Comparison of ENCODE assay signal across 1 fruit fly cellular context in the genomic region with DNA sequence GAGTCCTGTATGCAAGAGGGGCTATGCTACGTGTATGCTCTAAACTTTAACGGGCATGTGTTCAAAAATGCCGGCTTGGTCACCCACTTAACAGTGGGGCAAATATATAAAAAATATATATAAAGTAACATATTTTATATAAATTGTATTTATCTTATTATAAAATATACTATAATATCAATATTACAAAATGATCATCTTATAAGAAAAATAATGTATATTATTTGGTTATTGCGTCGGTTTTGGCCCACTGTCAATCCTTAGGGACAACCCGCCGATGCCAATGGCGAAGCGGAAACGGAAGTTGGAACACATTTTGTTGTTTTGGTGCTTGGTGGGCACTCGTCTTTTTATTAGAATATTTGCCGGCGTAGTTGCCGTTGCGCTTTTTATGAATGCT.
TF ChIP-seq lines count a peak whose summit lies in the region.

No protein-coding gene starts in this region.

TF ChIP-seq in whole organism, embryonic, 481 proteins besides CTCF, POLR2A, EP300 and RAD21 (continued from another document and continues in another):
- TF ChIP-seq odd (GFP tag; optimal IDR thresholded peaks at IDR 0.05; lab: Kevin White, UChicago) (no peak), zen (tag; optimal IDR thresholded peaks at IDR 0.05; lab: Kevin White, UChicago) (peak; percentile 26), CG14710 (tag; optimal IDR thresholded peaks at IDR 0.05; lab: Kevin White, UChicago) (peak; percentile 44), twi (tag; optimal IDR thresholded peaks at IDR 0.05; lab: Kevin White, UChicago) (no peak), CG17612 (GFP tag; IDR thresholded peaks at IDR 0.05; lab: Robert Waterston, UW) (no peak), sim (GFP tag; IDR thresholded peaks at IDR 0.05; lab: Robert Waterston, UW) (no peak), CG12155 (GFP tag; optimal IDR thresholded peaks at IDR 0.05; lab: Kevin White, UChicago) (no peak), en (GFP tag; optimal IDR thresholded peaks at IDR 0.05; lab: Kevin White, UChicago) (no peak), CG7839 (tag; optimal IDR thresholded peaks at IDR 0.05; lab: Kevin White, UChicago) (peak; percentile 52), Tbp (GFP tag; optimal IDR thresholded peaks at IDR 0.05; lab: Kevin White, UChicago) (no peak), bab2 (GFP tag; optimal IDR thresholded peaks at IDR 0.05; lab: Kevin White, UChicago) (no peak), Nf-YB (GFP tag; optimal IDR thresholded peaks at IDR 0.05; lab: Kevin White, UChicago) (peak; percentile 22), gem (tag; optimal IDR thresholded peaks at IDR 0.05; lab: Kevin White, UChicago) (peak; percentile 70), CG11695 (GFP tag; IDR thresholded peaks at IDR 0.05; lab: Robert Waterston, UW) (peak; percentile 46; the same call in 1 of the 3 replicates), CG18011 (GFP tag; optimal IDR thresholded peaks at IDR 0.05; lab: Kevin White, UChicago) (no peak), CG8765 (GFP tag; IDR thresholded peaks at IDR 0.05; lab: Robert Waterston, UW) (no peak), CG3995 (GFP tag; optimal IDR thresholded peaks at IDR 0.05; lab: Kevin White, UChicago) (no peak), corto (GFP tag; optimal IDR thresholded peaks at IDR 0.05; lab: Kevin White, UChicago) (no peak), CG1529 (GFP tag; optimal IDR thresholded peaks at IDR 0.05; lab: Kevin White, UChicago) (no peak), hbn (GFP tag; IDR thresholded peaks at IDR 0.05; lab: Robert Waterston, UW; ENCODE audit: partially characterized antibody) (no peak), CG6765 (GFP tag; optimal IDR thresholded peaks at IDR 0.05; lab: Kevin White, UChicago) (no peak), CG11456 (GFP tag; IDR thresholded peaks at IDR 0.05; lab: Robert Waterston, UW) (no peak), gro (GFP tag; optimal IDR thresholded peaks at IDR 0.05; lab: Kevin White, UChicago) (no peak), slbo (GFP tag; IDR thresholded peaks at IDR 0.05; lab: Robert Waterston, UW) (no peak), knrl (GFP tag; IDR thresholded peaks at IDR 0.05; lab: Robert Waterston, UW; ENCODE audit: partially characterized antibody) (no peak), pho (GFP tag; optimal IDR thresholded peaks at IDR 0.05; lab: Kevin White, UChicago) (no peak), z (GFP tag; IDR thresholded peaks at IDR 0.05; lab: Robert Waterston, UW) (no peak), Meics (GFP tag; optimal IDR thresholded peaks at IDR 0.05; lab: Kevin White, UChicago) (peak; percentile 46), luna (GFP tag; optimal IDR thresholded peaks at IDR 0.05; lab: Kevin White, UChicago) (no peak), pb (GFP tag; optimal IDR thresholded peaks at IDR 0.05; lab: Kevin White, UChicago) (no peak), lbe (GFP tag; optimal IDR thresholded peaks at IDR 0.05; lab: Kevin White, UChicago) (no peak), CHES-1-like (GFP tag; optimal IDR thresholded peaks at IDR 0.05; lab: Kevin White, UChicago) (no peak), Myb (GFP tag; optimal IDR thresholded peaks at IDR 0.05; lab: Kevin White, UChicago) (no peak), CG12942 (GFP tag; optimal IDR thresholded peaks at IDR 0.05; lab: Kevin White, UChicago) (no peak), crp (GFP tag; optimal IDR thresholded peaks at IDR 0.05; lab: Kevin White, UChicago) (no peak), Eip74EF (GFP tag; optimal IDR thresholded peaks at IDR 0.05; lab: Kevin White, UChicago) (no peak), dpn (GFP tag; optimal IDR thresholded peaks at IDR 0.05; lab: Kevin White, UChicago) (no peak), yki (optimal IDR thresholded peaks at IDR 0.05; lab: Kevin White, UChicago) (no peak), CG9727 (GFP tag; optimal IDR thresholded peaks at IDR 0.05; lab: Kevin White, UChicago) (peak; percentile 61), nau (GFP tag; optimal IDR thresholded peaks at IDR 0.05; lab: Kevin White, UChicago) (no peak), CG15696 (tag; optimal IDR thresholded peaks at IDR 0.05; lab: Kevin White, UChicago) (peak; percentile 24), dm (GFP tag; optimal IDR thresholded peaks at IDR 0.05; lab: Kevin White, UChicago) (no peak), lov (optimal IDR thresholded peaks at IDR 0.05; lab: Kevin White, UChicago) (no peak), lov (GFP tag; IDR thresholded peaks at IDR 0.05; lab: Robert Waterston, UW) (no peak), Hr78 (GFP tag; optimal IDR thresholded peaks at IDR 0.05; lab: Kevin White, UChicago) (no peak), B-H1 (GFP tag; IDR thresholded peaks at IDR 0.05; lab: Robert Waterston, UW) (no peak), shn (GFP tag; optimal IDR thresholded peaks at IDR 0.05; lab: Kevin White, UChicago) (no peak), Opbp (GFP tag; IDR thresholded peaks at IDR 0.05; lab: Robert Waterston, UW; ENCODE audit: partially characterized antibody) (no peak), CG18476 (GFP tag; optimal IDR thresholded peaks at IDR 0.05; lab: Kevin White, UChicago) (no peak), Sin3A (optimal IDR thresholded peaks at IDR 0.05; lab: Kevin White, UChicago) (no peak), CG17912 (GFP tag; optimal IDR thresholded peaks at IDR 0.05; lab: Kevin White, UChicago) (no peak), CG30020 (tag; optimal IDR thresholded peaks at IDR 0.05; lab: Kevin White, UChicago) (no peak), crol (GFP tag; IDR thresholded peaks at IDR 0.05; lab: Robert Waterston, UW) (no peak), eyg (GFP tag; optimal IDR thresholded peaks at IDR 0.05; lab: Kevin White, UChicago) (no peak), Gsc (GFP tag; IDR thresholded peaks at IDR 0.05; lab: Robert Waterston, UW) (no peak), ewg (GFP tag; optimal IDR thresholded peaks at IDR 0.05; lab: Kevin White, UChicago) (no peak), danr (GFP tag; IDR thresholded peaks at IDR 0.05; lab: Robert Waterston, UW) (no peak), rib (GFP tag; IDR thresholded peaks at IDR 0.05; lab: Robert Waterston, UW) (no peak), CG2129 (GFP tag; IDR thresholded peaks at IDR 0.05; lab: Robert Waterston, UW; ENCODE audit: partially characterized antibody) (no peak), CG4328 (GFP tag; optimal IDR thresholded peaks at IDR 0.05; lab: Kevin White, UChicago) (no peak), Sry-β (GFP tag; optimal IDR thresholded peaks at IDR 0.05; lab: Kevin White, UChicago) (no peak), Bteb2 (GFP tag; optimal IDR thresholded peaks at IDR 0.05; lab: Kevin White, UChicago) (no peak), B-H2 (GFP tag; optimal IDR thresholded peaks at IDR 0.05; lab: Kevin White, UChicago) (no peak), ap (GFP tag; IDR thresholded peaks at IDR 0.05; lab: Robert Waterston, UW) (no peak), fu2 (GFP tag; optimal IDR thresholded peaks at IDR 0.05; lab: Kevin White, UChicago) (no peak), Chrac-16 (GFP tag; optimal IDR thresholded peaks at IDR 0.05; lab: Kevin White, UChicago) (no peak), kay (GFP tag; optimal IDR thresholded peaks at IDR 0.05; lab: Kevin White, UChicago) (no peak), inv (GFP tag; IDR thresholded peaks at IDR 0.05; lab: Robert Waterston, UW; ENCODE audit: partially characterized antibody) (no peak), cwo (GFP tag; optimal IDR thresholded peaks at IDR 0.05; lab: Kevin White, UChicago) (peak; percentile 27), bbx (GFP tag; IDR thresholded peaks at IDR 0.05; lab: Robert Waterston, UW; ENCODE audit: partially characterized antibody) (no peak), CG18262 (tag; optimal IDR thresholded peaks at IDR 0.05; lab: Kevin White, UChicago) (peak; percentile 56), CG4617 (GFP tag; optimal IDR thresholded peaks at IDR 0.05; lab: Kevin White, UChicago; ENCODE audit: borderline replicate concordance) (no peak), HmgD (GFP tag; optimal IDR thresholded peaks at IDR 0.05; lab: Kevin White, UChicago) (no peak), fd64A (GFP tag; optimal IDR thresholded peaks at IDR 0.05; lab: Kevin White, UChicago) (no peak), sr (GFP tag; IDR thresholded peaks at IDR 0.05; lab: Robert Waterston, UW) (no peak), CG11093 (GFP tag; IDR thresholded peaks at IDR 0.05; lab: Robert Waterston, UW) (no peak), NC2β (GFP tag; optimal IDR thresholded peaks at IDR 0.05; lab: Kevin White, UChicago) (no peak), salm (tag; optimal IDR thresholded peaks at IDR 0.05; lab: Kevin White, UChicago) (no peak), NK7.1 (GFP tag; optimal IDR thresholded peaks at IDR 0.05; lab: Kevin White, UChicago) (no peak), Hsf (GFP tag; optimal IDR thresholded peaks at IDR 0.05; lab: Kevin White, UChicago) (no peak), zen2 (GFP tag; IDR thresholded peaks at IDR 0.05; lab: Robert Waterston, UW; ENCODE audit: partially characterized antibody) (no peak), CG7271 (tag; optimal IDR thresholded peaks at IDR 0.05; lab: Kevin White, UChicago) (peak; percentile 63), CG12071 (GFP tag; optimal IDR thresholded peaks at IDR 0.05; lab: Kevin White, UChicago) (no peak), ara (GFP tag; IDR thresholded peaks at IDR 0.05; lab: Robert Waterston, UW) (no peak; the same call in 1 of the 2 replicates), Ssrp (tag; optimal IDR thresholded peaks at IDR 0.05; lab: Kevin White, UChicago) (peak; percentile 30), peb (GFP tag; IDR thresholded peaks at IDR 0.05; lab: Robert Waterston, UW) (no peak), CG4360 (GFP tag; IDR thresholded peaks at IDR 0.05; lab: Robert Waterston, UW) (no peak), amos (GFP tag; IDR thresholded peaks at IDR 0.05; lab: Robert Waterston, UW; ENCODE audit: partially characterized antibody) (no peak), Stat92E (GFP tag; optimal IDR thresholded peaks at IDR 0.05; lab: Kevin White, UChicago) (no peak), repo (GFP tag; optimal IDR thresholded peaks at IDR 0.05; lab: Kevin White, UChicago) (no peak), exex (tag; optimal IDR thresholded peaks at IDR 0.05; lab: Kevin White, UChicago) (no peak), CG1602 (GFP tag; optimal IDR thresholded peaks at IDR 0.05; lab: Kevin White, UChicago) (peak; percentile 24), Dfd (GFP tag; optimal IDR thresholded peaks at IDR 0.05; lab: Kevin White, UChicago) (no peak), CG8281 (tag; optimal IDR thresholded peaks at IDR 0.05; lab: Kevin White, UChicago) (no peak), dati (GFP tag; IDR thresholded peaks at IDR 0.05; lab: Robert Waterston, UW) (no peak), CG11560 (tag; IDR thresholded peaks at IDR 0.05; lab: Robert Waterston, UW) (no peak), ind (GFP tag; optimal IDR thresholded peaks at IDR 0.05; lab: Kevin White, UChicago) (no peak), Dip2 (GFP tag; IDR thresholded peaks at IDR 0.05; lab: Robert Waterston, UW) (no peak), CkIIα-i1 (GFP tag; IDR thresholded peaks at IDR 0.05; lab: Robert Waterston, UW) (no peak), CG1792 (GFP tag; optimal IDR thresholded peaks at IDR 0.05; lab: Kevin White, UChicago) (no peak), cato (GFP tag; optimal IDR thresholded peaks at IDR 0.05; lab: Kevin White, UChicago; ENCODE audit: borderline replicate concordance) (no peak), emc (GFP tag; optimal IDR thresholded peaks at IDR 0.05; lab: Kevin White, UChicago) (no peak), nerfin-1 (tag; optimal IDR thresholded peaks at IDR 0.05; lab: Kevin White, UChicago) (peak; percentile 5), Six4 (GFP tag; optimal IDR thresholded peaks at IDR 0.05; lab: Kevin White, UChicago) (no peak), row (GFP tag; IDR thresholded peaks at IDR 0.05; lab: Robert Waterston, UW) (peak; percentile 49), CG11696 (GFP tag; IDR thresholded peaks at IDR 0.05; lab: Robert Waterston, UW) (no peak), CG6654 (GFP tag; optimal IDR thresholded peaks at IDR 0.05; lab: Kevin White, UChicago) (no peak), ken (GFP tag; IDR thresholded peaks at IDR 0.05; lab: Robert Waterston, UW) (no peak), pnt (GFP tag; optimal IDR thresholded peaks at IDR 0.05; lab: Kevin White, UChicago) (no peak), ttk (GFP tag; IDR thresholded peaks at IDR 0.05; lab: Robert Waterston, UW) (no peak), cad (GFP tag; optimal IDR thresholded peaks at IDR 0.05; lab: Kevin White, UChicago) (no peak), CG18764 (GFP tag; optimal IDR thresholded peaks at IDR 0.05; lab: Kevin White, UChicago) (no peak), zfh2 (GFP tag; optimal IDR thresholded peaks at IDR 0.05; lab: Kevin White, UChicago) (no peak), pan (optimal IDR thresholded peaks at IDR 0.05; lab: Kevin White, UChicago) (no peak), pan (GFP tag; optimal IDR thresholded peaks at IDR 0.05 in 1 of 2, IDR thresholded peaks at IDR 0.05 in 1 of 2) (peak in 1 of 2 experiments; percentile 29), CG30403 (GFP tag; optimal IDR thresholded peaks at IDR 0.05; lab: Kevin White, UChicago) (peak; percentile 13), ab (GFP tag; optimal IDR thresholded peaks at IDR 0.05; lab: Kevin White, UChicago) (no peak), CG4730 (GFP tag; IDR thresholded peaks at IDR 0.05; lab: Robert Waterston, UW) (no peak), CG2712 (tag; optimal IDR thresholded peaks at IDR 0.05; lab: Kevin White, UChicago) (peak; percentile 64), CG10431 (GFP tag; optimal IDR thresholded peaks at IDR 0.05; lab: Kevin White, UChicago) (no peak), CG7556 (GFP tag; optimal IDR thresholded peaks at IDR 0.05; lab: Kevin White, UChicago) (peak; percentile 48), CG31388 (GFP tag; optimal IDR thresholded peaks at IDR 0.05; lab: Kevin White, UChicago) (no peak), toy (GFP tag; IDR thresholded peaks at IDR 0.05; lab: Robert Waterston, UW) (no peak), CG14441 (GFP tag; IDR thresholded peaks at IDR 0.05; lab: Robert Waterston, UW) (no peak), ash1 (GFP tag; optimal IDR thresholded peaks at IDR 0.05; lab: Kevin White, UChicago) (no peak), CG32767 (GFP tag; IDR thresholded peaks at IDR 0.05; lab: Robert Waterston, UW) (no peak), bigmax (GFP tag; optimal IDR thresholded peaks at IDR 0.05; lab: Kevin White, UChicago) (no peak), CG34422 (GFP tag; IDR thresholded peaks at IDR 0.05; lab: Robert Waterston, UW) (no peak), CG7357 (GFP tag; IDR thresholded peaks at IDR 0.05; lab: Robert Waterston, UW) (no peak), HmgZ (tag; optimal IDR thresholded peaks at IDR 0.05; lab: Kevin White, UChicago) (no peak), ERR (GFP tag; optimal IDR thresholded peaks at IDR 0.05; lab: Kevin White, UChicago) (no peak), Ptx1 (GFP tag; IDR thresholded peaks at IDR 0.05; lab: Robert Waterston, UW) (no peak), PHDP (tag; optimal IDR thresholded peaks at IDR 0.05; lab: Kevin White, UChicago) (peak; percentile 60), tx (GFP tag; optimal IDR thresholded peaks at IDR 0.05; lab: Kevin White, UChicago) (no peak)
